Fruit fly (Drosophila melanogaster): ENCODE measurements around the gene rpr.

Gene rpr

dm6 chr3L:18402628-18403587 lies 4.7 kb upstream of the rpr start (continued):
- peak; percentile 44 for TF ChIP-seq CG14965 (GFP tag; optimal IDR thresholded peaks at IDR 0.05; ENCODE audit: borderline replicate concordance)
- peak; percentile 47 for TF ChIP-seq CG1603 (tag; optimal IDR thresholded peaks at IDR 0.05)
- TF ChIP-seq CG7556 (GFP tag; optimal IDR thresholded peaks at IDR 0.05) = peak; percentile 68
- peak; percentile 28 for TF ChIP-seq stwl (tag; optimal IDR thresholded peaks at IDR 0.05)
- peak; percentile 67 for TF ChIP-seq Ets65A (GFP tag)
- TF ChIP-seq CG18619 (GFP tag; optimal IDR thresholded peaks at IDR 0.05) = peak; percentile 32
- peak; percentile 74 for TF ChIP-seq CG6813 (GFP tag; optimal IDR thresholded peaks at IDR 0.05)
- TF ChIP-seq gsb (GFP tag; IDR thresholded peaks at IDR 0.05) = no peak
- TF ChIP-seq ewg (GFP tag; optimal IDR thresholded peaks at IDR 0.05) = peak; percentile 22
- peak; percentile 86 for TF ChIP-seq dmrt11E (tag; optimal IDR thresholded peaks at IDR 0.05)
- TF ChIP-seq ase (GFP tag; IDR thresholded peaks at IDR 0.05) = no peak
- TF ChIP-seq pros (GFP tag; optimal IDR thresholded peaks at IDR 0.05) = peak; percentile 78
- peak; percentile 8 for TF ChIP-seq Xbp1 (GFP tag; optimal IDR thresholded peaks at IDR 0.05)
- TF ChIP-seq CG2889 (GFP tag; IDR thresholded peaks at IDR 0.05) = no peak
- TF ChIP-seq Sry-δ (GFP tag; optimal IDR thresholded peaks at IDR 0.05) = peak; percentile 20
- TF ChIP-seq CG17912 (GFP tag; optimal IDR thresholded peaks at IDR 0.05) = no peak
- peak; percentile 35 for TF ChIP-seq CG13775 (GFP tag; optimal IDR thresholded peaks at IDR 0.05)
- TF ChIP-seq CG13894 (tag; optimal IDR thresholded peaks at IDR 0.05) = no peak
- TF ChIP-seq vfl (GFP tag; optimal IDR thresholded peaks at IDR 0.05) = no peak
- no peak for TF ChIP-seq Rfx (GFP tag; IDR thresholded peaks at IDR 0.05)
- TF ChIP-seq ERR (GFP tag; optimal IDR thresholded peaks at IDR 0.05) = no peak
- TF ChIP-seq dpn (GFP tag; optimal IDR thresholded peaks at IDR 0.05) = peak in 1 of 2 experiments; percentile 30
- peak; percentile 26 for TF ChIP-seq CG13123 (GFP tag; optimal IDR thresholded peaks at IDR 0.05)
- TF ChIP-seq prd (optimal IDR thresholded peaks at IDR 0.05) = no peak
- peak; percentile 60; the same call in 2 of the 3 replicates for TF ChIP-seq prd (GFP tag; IDR thresholded peaks at IDR 0.05)
- no peak for TF ChIP-seq hth (optimal IDR thresholded peaks at IDR 0.05)
- peak; percentile 65 for TF ChIP-seq unpg (GFP tag; optimal IDR thresholded peaks at IDR 0.05)
- peak; percentile 79 for TF ChIP-seq CG12236 (GFP tag; optimal IDR thresholded peaks at IDR 0.05)
- peak; percentile 71 for TF ChIP-seq CG2678 (tag; optimal IDR thresholded peaks at IDR 0.05)
- peak; percentile 29 for TF ChIP-seq CG9876 (GFP tag; optimal IDR thresholded peaks at IDR 0.05)
- TF ChIP-seq Trl (optimal IDR thresholded peaks at IDR 0.05) = no peak
- peak; percentile 69 for TF ChIP-seq Trl (GFP tag; optimal IDR thresholded peaks at IDR 0.05)
- TF ChIP-seq CG42726 (GFP tag; IDR thresholded peaks at IDR 0.05; ENCODE audit: partially characterized antibody) = no peak
- peak; percentile 15 for TF ChIP-seq cg (GFP tag; optimal IDR thresholded peaks at IDR 0.05)
- TF ChIP-seq Mad (GFP tag; optimal IDR thresholded peaks at IDR 0.05) = peak; percentile 8
- peak; percentile 96 for TF ChIP-seq fd102C (GFP tag; optimal IDR thresholded peaks at IDR 0.05)
- TF ChIP-seq ham (GFP tag; IDR thresholded peaks at IDR 0.05) = no peak
- TF ChIP-seq gsb-n (tag; optimal IDR thresholded peaks at IDR 0.05) = peak; percentile 67
- peak; percentile 54 for TF ChIP-seq Nf-YB (GFP tag; optimal IDR thresholded peaks at IDR 0.05)
- no peak for TF ChIP-seq amos (GFP tag; IDR thresholded peaks at IDR 0.05; ENCODE audit: partially characterized antibody)
- peak; percentile 59 for TF ChIP-seq Ssrp (tag; optimal IDR thresholded peaks at IDR 0.05)
- TF ChIP-seq NC2α (GFP tag; optimal IDR thresholded peaks at IDR 0.05) = peak; percentile 18
- peak; percentile 63 for TF ChIP-seq Mes4 (GFP tag; optimal IDR thresholded peaks at IDR 0.05)
- peak; percentile 97 for TF ChIP-seq kni (GFP tag; optimal IDR thresholded peaks at IDR 0.05)
- TF ChIP-seq CG6272 (GFP tag; IDR thresholded peaks at IDR 0.05) = no peak
- TF ChIP-seq YL-1 (GFP tag; optimal IDR thresholded peaks at IDR 0.05) = peak; percentile 14
- no peak for TF ChIP-seq lilli (GFP tag; optimal IDR thresholded peaks at IDR 0.05)
- peak; percentile 85 for TF ChIP-seq CG9727 (GFP tag; optimal IDR thresholded peaks at IDR 0.05)
- peak; percentile 58 for TF ChIP-seq CHES-1-like (GFP tag; optimal IDR thresholded peaks at IDR 0.05)

Data from whole organism, embryonic.